Fruit fly (Drosophila melanogaster): ENCODE data around the gene Cyp4ac3.

Gene Cyp4ac3

dm6 chr2L:5306373-5306997 lies 38.2 kb downstream of the Cyp4ac3 start:
- TF ChIP-seq kay (GFP tag; ENCODE audit: borderline replicate concordance) = peak; percentile 98
- peak; percentile 47 for TF ChIP-seq CG11617 (GFP tag; optimal IDR thresholded peaks at IDR 0.05)
- TF ChIP-seq cic (GFP tag; optimal IDR thresholded peaks at IDR 0.05) = peak; percentile 98
- TF ChIP-seq CG1620 (GFP tag; optimal IDR thresholded peaks at IDR 0.05) = peak; percentile 22
- peak; percentile 33 for TF ChIP-seq Hr96 (GFP tag; optimal IDR thresholded peaks at IDR 0.05)
- peak; percentile 51 for TF ChIP-seq tj (GFP tag; optimal IDR thresholded peaks at IDR 0.05)
- peak; percentile 49 for TF ChIP-seq CG7045 (GFP tag; optimal IDR thresholded peaks at IDR 0.05)
- TF ChIP-seq cnc (optimal IDR thresholded peaks at IDR 0.05) = peak in 1 of 2 experiments; percentile 14
- TF ChIP-seq CG14711 (tag; optimal IDR thresholded peaks at IDR 0.05) = peak; percentile 21
- peak; percentile 58 for TF ChIP-seq Clk (GFP tag; optimal IDR thresholded peaks at IDR 0.05)
- TF ChIP-seq Mnt (GFP tag; optimal IDR thresholded peaks at IDR 0.05) = peak; percentile 95
- TF ChIP-seq CG12768 (GFP tag; optimal IDR thresholded peaks at IDR 0.05) = peak; percentile 84
- TF ChIP-seq Crg-1 (GFP tag; optimal IDR thresholded peaks at IDR 0.05) = no peak
- peak; percentile 50 for TF ChIP-seq pad (GFP tag; optimal IDR thresholded peaks at IDR 0.05)
- TF ChIP-seq CG33017 (tag; optimal IDR thresholded peaks at IDR 0.05) = peak; percentile 66
- TF ChIP-seq CG5204 (GFP tag; optimal IDR thresholded peaks at IDR 0.05) = no peak
- peak; percentile 2 for TF ChIP-seq ovo (GFP tag; optimal IDR thresholded peaks at IDR 0.05)
- no peak for TF ChIP-seq bab1 (GFP tag; optimal IDR thresholded peaks at IDR 0.05)
- TF ChIP-seq CG7101 (tag; optimal IDR thresholded peaks at IDR 0.05) = peak; percentile 42
- TF ChIP-seq toe (GFP tag; optimal IDR thresholded peaks at IDR 0.05) = peak; percentile 43

- TF ChIP-seq cic (GFP tag; optimal IDR thresholded peaks at IDR 0.05) (no peak), Clk (GFP tag; optimal IDR thresholded peaks at IDR 0.05) (no peak), Hr96 (GFP tag; optimal IDR thresholded peaks at IDR 0.05) (no peak), Crg-1 (GFP tag; optimal IDR thresholded peaks at IDR 0.05) (no peak), bab1 (GFP tag; optimal IDR thresholded peaks at IDR 0.05) (no peak), CG33017 (tag; optimal IDR thresholded peaks at IDR 0.05) (no peak), toe (GFP tag; optimal IDR thresholded peaks at IDR 0.05) (no peak), CG1620 (GFP tag; optimal IDR thresholded peaks at IDR 0.05) (no peak), Mnt (GFP tag; optimal IDR thresholded peaks at IDR 0.05) (no peak)
Observed at dm6 chr2L:5309369-5309768, 41.1 kb downstream of the Cyp4ac3 start.

dm6 chr2L:5314630-5315159 lies 46.4 kb downstream of the Cyp4ac3 start, which contains the start of gene CG14024:
TSS of gene CG14024 (minus strand) at chr2L:5314895.
- TF ChIP-seq Hr96 (GFP tag; optimal IDR thresholded peaks at IDR 0.05) (no peak), Clk (GFP tag; optimal IDR thresholded peaks at IDR 0.05) (no peak), CG7045 (GFP tag; optimal IDR thresholded peaks at IDR 0.05) (no peak), Crg-1 (GFP tag; optimal IDR thresholded peaks at IDR 0.05) (no peak), CG1620 (GFP tag; optimal IDR thresholded peaks at IDR 0.05) (no peak), cnc (optimal IDR thresholded peaks at IDR 0.05) (no peak), CG14711 (tag; optimal IDR thresholded peaks at IDR 0.05) (no peak), pad (GFP tag; optimal IDR thresholded peaks at IDR 0.05) (no peak), Mnt (GFP tag; optimal IDR thresholded peaks at IDR 0.05) (no peak), CG12768 (GFP tag; optimal IDR thresholded peaks at IDR 0.05) (no peak), ovo (GFP tag; optimal IDR thresholded peaks at IDR 0.05) (no peak)

All from whole organism, adult.